Worm (Caenorhabditis elegans) whole organism, L4/young adult: ENCODE data around the gene F36H5.17.

Experiments used
- W03F9.2 ChIP-seq: fragments of 150-350 bp; optimal IDR thresholded peaks from 2 replicates; lab custom pipeline; 2014; ENCODE audit warnings: missing biosample characterization, missing genetic modification characterization
- him-1 ChIP-seq: sonication (generic microtip); optimal IDR thresholded peaks from 2 replicates; lab custom pipeline; 2016; ENCODE audit warnings: missing genotype, missing genetic modification reagents, missing genetic modification characterization, missing compliant biosample characterization

- TF ChIP-seq him-1 (tag; lab: Kevin White, UChicago) (no peak), W03F9.2 (tag; lab: Kevin White, UChicago) (no peak)
These were observed 10.7 kb upstream of the F36H5.17 start for ce11 chrII:1766715-1767114.
